Worm (Caenorhabditis elegans) whole organism, early embryonic: ENCODE measurements around the gene F47B7.2.

Experiments
- B0310.2 ChIP-seq: sonication (generic microtip); optimal IDR thresholded peaks from 2 replicates; lab custom pipeline; 2016; ENCODE audit warnings: mild to moderate bottlenecking, missing genetic modification characterization, missing compliant biosample characterization
- F13C5.2 ChIP-seq: sonication (generic microtip); optimal IDR thresholded peaks from 2 replicates; lab custom pipeline; 2017; ENCODE audit warnings: mild to moderate bottlenecking, missing genetic modification characterization, inconsistent platforms, missing compliant biosample characterization
- aly-1 ChIP-seq: sonication (generic microtip); optimal IDR thresholded peaks from 2 replicates; lab custom pipeline; 2016; ENCODE audit warnings: missing genetic modification characterization, missing compliant biosample characterization
- ama-1 ChIP-seq: fragments of 150-350 bp; optimal IDR thresholded peaks from 2 replicates; lab custom pipeline; 2014
- ceh-13 ChIP-seq: fragments of 200-800 bp; sonication (Bioruptor generic); optimal IDR thresholded peaks from 2 replicates; lab custom pipeline; 2018; ENCODE audit warnings: mild to moderate bottlenecking, missing genetic modification characterization, missing compliant biosample characterization
- ceh-36 ChIP-seq: sonication (generic microtip); optimal IDR thresholded peaks from 2 replicates; lab custom pipeline; 2016; ENCODE audit warnings: missing genetic modification characterization, inconsistent platforms, missing compliant biosample characterization
- ets-7 ChIP-seq: sonication (generic microtip); optimal IDR thresholded peaks from 2 replicates; lab custom pipeline; 2016; ENCODE audit warnings: missing genotype, missing genetic modification characterization, missing compliant biosample characterization
- flt-1 ChIP-seq: fragments of 200-800 bp; sonication (Bioruptor generic); IDR thresholded peaks from 2 replicates; pipeline ENCODE4 v1.3.6; 2022; ENCODE audit warnings: missing genetic modification characterization, missing compliant biosample characterization
- hmbx-1 ChIP-seq: sonication (generic microtip); optimal IDR thresholded peaks from 2 replicates; lab custom pipeline; 2016; ENCODE audit warnings: mild to moderate bottlenecking, missing genetic modification characterization, missing compliant biosample characterization
- hmg-4 ChIP-seq: fragments of 200-800 bp; sonication (Bioruptor generic); optimal IDR thresholded peaks from 2 replicates; lab custom pipeline; 2018; ENCODE audit warnings: mild to moderate bottlenecking, missing genetic modification characterization, missing compliant biosample characterization
- hnd-1 ChIP-seq: sonication (generic microtip); optimal IDR thresholded peaks from 2 replicates; lab custom pipeline; 2016; ENCODE audit warnings: missing genetic modification characterization, missing compliant biosample characterization
- pes-1 ChIP-seq: fragments of 200-800 bp; sonication (Bioruptor generic); IDR thresholded peaks from 2 replicates; pipeline ENCODE4 v1.3.6; 2022; ENCODE audit warnings: missing genetic modification reagents, missing genetic modification characterization, missing compliant biosample characterization
- scrt-1 ChIP-seq: fragments of 200-800 bp; sonication (Bioruptor generic); IDR thresholded peaks from 2 replicates; pipeline ENCODE4 v1.3.6; 2022; ENCODE audit warnings: missing genetic modification characterization, missing compliant biosample characterization
- sea-1 ChIP-seq: fragments of 200-800 bp; sonication (Bioruptor generic); conservative IDR thresholded peaks from 2 replicates; pipeline ENCODE4 v1.3.6; 2022; ENCODE audit warnings: missing genetic modification characterization, missing compliant biosample characterization
- tbx-11 ChIP-seq: fragments of 200-800 bp; sonication (Bioruptor generic); IDR thresholded peaks from 2 replicates; pipeline ENCODE4 v1.3.6; 2022; ENCODE audit warnings: missing genetic modification characterization, missing compliant biosample characterization
- tbx-37 ChIP-seq: fragments of 200-800 bp; sonication (Bioruptor generic); conservative IDR thresholded peaks from 2 replicates; pipeline ENCODE4 v1.3.6; 2022; ENCODE audit warnings: missing genetic modification reagents, missing genetic modification characterization, missing compliant biosample characterization
- tra-4 ChIP-seq: sonication (generic microtip); optimal IDR thresholded peaks from 2 replicates; lab custom pipeline; 2017; ENCODE audit warnings: missing genetic modification characterization, missing compliant biosample characterization

Gene F47B7.2

DNA sequence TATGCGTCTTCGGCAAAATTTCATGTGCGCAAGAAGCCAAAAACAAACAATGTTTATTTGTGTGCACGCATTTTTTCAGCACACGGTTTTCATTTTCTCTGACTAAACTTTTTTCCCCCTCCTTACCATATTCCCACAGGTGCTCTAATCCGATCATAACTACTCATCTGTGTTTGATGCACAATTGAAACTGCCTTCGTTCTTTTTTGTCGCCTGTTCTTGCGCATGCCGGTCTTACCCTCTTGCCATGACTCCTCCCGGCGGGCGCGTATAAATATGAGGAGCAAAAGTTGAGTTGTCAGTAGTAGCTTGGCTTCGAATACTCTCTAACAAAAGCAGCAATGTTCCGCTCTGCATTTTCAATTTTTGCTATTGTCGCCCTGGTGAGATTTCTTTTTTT, 25.3 kb downstream of the F47B7.2 start, which contains the start of gene abu-10:
TSS of gene abu-10 (plus strand) at position 301 of the 400 bp plus-strand sequence.
- TF ChIP-seq hmbx-1 (tag; lab: Kevin White, UChicago) (no peak), B0310.2 (tag; lab: Kevin White, UChicago) (no peak), F13C5.2 (tag; lab: Kevin White, UChicago) (no peak), scrt-1 (GFP tag; lab: Robert Waterston, UW) (no peak), hnd-1 (tag; lab: Kevin White, UChicago) (no peak), ceh-36 (no peak), aly-1 (tag; lab: Kevin White, UChicago) (no peak), ceh-13 (GFP tag; lab: Kevin White, UChicago) (no peak), tbx-11 (GFP tag; lab: Robert Waterston, UW) (no peak), ets-7 (no peak), hmg-4 (GFP tag; lab: Kevin White, UChicago) (no peak)

ce11 chrX:3798288-3798687, 25.7 kb downstream of the F47B7.2 start:
- TF ChIP-seq hmbx-1 (tag; lab: Kevin White, UChicago) (no peak), B0310.2 (tag; lab: Kevin White, UChicago) (no peak), tbx-37 (GFP tag; lab: Robert Waterston, UW) (no peak), sea-1 (GFP tag; lab: Robert Waterston, UW) (no peak)

ce11 chrX:3802743-3803142, 30.2 kb downstream of the F47B7.2 start:
- TF ChIP-seq pes-1 (GFP tag; lab: Robert Waterston, UW) (no peak), aly-1 (tag; lab: Kevin White, UChicago) (no peak), ama-1 (lab: Kevin White, UChicago) (no peak), tra-4 (tag; lab: Kevin White, UChicago) (no peak), scrt-1 (GFP tag; lab: Robert Waterston, UW) (no peak), ets-7 (no peak), F13C5.2 (tag; lab: Kevin White, UChicago) (no peak), tbx-37 (GFP tag; lab: Robert Waterston, UW) (no peak), sea-1 (GFP tag; lab: Robert Waterston, UW) (no peak), hmbx-1 (tag; lab: Kevin White, UChicago) (no peak), flt-1 (no peak)

- TF ChIP-seq B0310.2 (tag; lab: Kevin White, UChicago) (no peak), tra-4 (tag; lab: Kevin White, UChicago) (no peak), hmbx-1 (tag; lab: Kevin White, UChicago) (no peak), tbx-11 (GFP tag; lab: Robert Waterston, UW) (peak; percentile 62; the same call in 1 of the 2 replicates), ets-7 (no peak), hmg-4 (GFP tag; lab: Kevin White, UChicago) (no peak), flt-1 (no peak), tbx-37 (GFP tag; lab: Robert Waterston, UW) (0 out of 2 replicates have a peak, but pooled peaks have one; percentile 16), ceh-13 (GFP tag; lab: Kevin White, UChicago) (no peak), ama-1 (lab: Kevin White, UChicago) (no peak), scrt-1 (GFP tag; lab: Robert Waterston, UW) (no peak), F13C5.2 (tag; lab: Kevin White, UChicago) (peak; percentile 65), sea-1 (GFP tag; lab: Robert Waterston, UW) (no peak), pes-1 (GFP tag; lab: Robert Waterston, UW) (no peak), ceh-36 (no peak), hnd-1 (tag; lab: Kevin White, UChicago) (no peak), aly-1 (tag; lab: Kevin White, UChicago) (no peak)
These were observed 30.8 kb downstream of the F47B7.2 start, which contains the start of gene F35A5.8 for ce11 chrX:3803314-3803713. Gene F35A5.8 (minus strand): TSS chrX:3803464.

ce11 chrX:3804837-3805236, 32.3 kb downstream of the F47B7.2 start, which contains the start of gene F35A5.2:
Gene F35A5.2 (plus strand): TSS chrX:3805137.
- TF ChIP-seq F13C5.2 (tag; lab: Kevin White, UChicago) (no peak), pes-1 (GFP tag; lab: Robert Waterston, UW) (no peak)

ce11 chrX:3807166-3807565, 34.6 kb downstream of the F47B7.2 start, which contains the start of gene F35A5.1:
Gene F35A5.1 (plus strand): TSS chrX:3807466.
- TF ChIP-seq hnd-1 (tag; lab: Kevin White, UChicago) (no peak), aly-1 (tag; lab: Kevin White, UChicago) (no peak), ceh-13 (GFP tag; lab: Kevin White, UChicago) (no peak), scrt-1 (GFP tag; lab: Robert Waterston, UW) (no peak), flt-1 (no peak), tbx-11 (GFP tag; lab: Robert Waterston, UW) (no peak), ceh-36 (no peak), hmg-4 (GFP tag; lab: Kevin White, UChicago) (no peak), ets-7 (no peak), pes-1 (GFP tag; lab: Robert Waterston, UW) (no peak), F13C5.2 (tag; lab: Kevin White, UChicago) (no peak), tbx-37 (GFP tag; lab: Robert Waterston, UW) (no peak), sea-1 (GFP tag; lab: Robert Waterston, UW) (no peak), B0310.2 (tag; lab: Kevin White, UChicago) (no peak)

ce11 chrX:3814827-3815226, 42.3 kb downstream of the F47B7.2 start:
- TF ChIP-seq F13C5.2 (tag; lab: Kevin White, UChicago) = no peak
- TF ChIP-seq hmbx-1 (tag; lab: Kevin White, UChicago) = no peak
- TF ChIP-seq hnd-1 (tag; lab: Kevin White, UChicago) = no peak
